Worm (Caenorhabditis elegans) whole organism, L4/young adult: ENCODE results near the gene K09H11.6.

Experiments
- W03F9.2 ChIP-seq: fragments of 150-350 bp; optimal IDR thresholded peaks from 2 replicates; lab custom pipeline; 2014; ENCODE audit warnings: missing biosample characterization, missing genetic modification characterization
- him-1 ChIP-seq: sonication (generic microtip); optimal IDR thresholded peaks from 2 replicates; lab custom pipeline; 2016; ENCODE audit warnings: missing genotype, missing genetic modification reagents, missing genetic modification characterization, missing compliant biosample characterization

- TF ChIP-seq W03F9.2 (tag; lab: Kevin White, UChicago), result no peak
- no peak for TF ChIP-seq him-1 (tag; lab: Kevin White, UChicago)
Measured at ce11 chrV:5771627-5772026, 35.7 kb upstream of the K09H11.6 start, which contains the start of gene F44E7.3.
